Worm (Caenorhabditis elegans) whole organism, dauer: ENCODE data around the gene him-14.

ENCODE experiments used
- unc-62 ChIP-seq: sonication (generic microtip); optimal IDR thresholded peaks from 2 replicates; lab custom pipeline; 2017; ENCODE audit warnings: missing biosample characterization, missing genetic modification reagents, missing genetic modification characterization

Gene him-14

DNA sequence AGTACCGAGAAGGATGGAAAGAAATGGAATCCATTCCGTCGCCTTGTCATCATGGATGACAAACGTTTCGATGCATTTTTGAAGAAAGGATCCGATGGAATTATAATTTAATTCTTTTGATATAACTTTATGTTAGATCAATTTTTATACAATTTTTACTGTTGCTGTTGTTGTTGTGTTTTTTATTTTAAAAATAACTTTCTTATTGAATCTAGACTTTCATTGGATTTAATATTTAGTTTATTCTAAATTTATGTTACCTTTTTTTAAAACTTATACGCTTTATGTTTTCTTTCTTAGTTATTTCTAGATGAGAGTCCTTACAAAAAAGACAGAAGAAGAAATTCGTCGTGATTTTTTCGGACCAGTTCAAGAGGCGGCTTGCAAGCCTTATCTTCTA lies 14.8 kb downstream of the him-14 start, which contains the start of gene ZK1127.3:
Gene ZK1127.3, plus strand, starts transcription at position 301 of the 400 bp plus-strand sequence.
- TF ChIP-seq unc-62 (GFP tag; lab: Kevin White, UChicago): no peak

DNA sequence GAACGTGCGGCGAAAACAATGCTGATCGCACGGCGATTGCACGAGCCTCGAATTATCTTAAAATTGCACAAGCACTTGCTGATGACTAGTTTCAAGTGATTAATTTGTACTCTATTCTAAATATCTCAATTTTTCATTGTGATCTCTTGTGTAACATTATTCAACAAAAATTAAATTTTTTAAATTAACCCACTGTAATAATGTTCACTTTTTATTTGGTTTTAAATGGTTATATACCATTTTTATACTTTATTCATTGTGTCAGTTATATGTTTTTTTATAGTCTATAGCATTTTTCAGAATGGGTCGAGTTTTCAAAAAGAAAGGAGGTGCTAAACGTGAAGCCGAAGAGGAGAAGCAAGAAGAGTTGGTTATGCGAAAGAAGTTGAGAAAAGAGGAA lies 16.1 kb downstream of the him-14 start, which contains the start of gene ZK1127.4:
Gene ZK1127.4, plus strand, starts transcription at position 301 of the 400 bp plus-strand sequence.
- no peak for TF ChIP-seq unc-62 (GFP tag; lab: Kevin White, UChicago)

- no peak for TF ChIP-seq unc-62 (GFP tag; lab: Kevin White, UChicago)
Observed at ce11 chrII:7053001-7053400, 16.8 kb downstream of the him-14 start, which contains the start of gene ZK1127.13. Gene ZK1127.13 (plus strand): TSS chrII:7053301.

DNA sequence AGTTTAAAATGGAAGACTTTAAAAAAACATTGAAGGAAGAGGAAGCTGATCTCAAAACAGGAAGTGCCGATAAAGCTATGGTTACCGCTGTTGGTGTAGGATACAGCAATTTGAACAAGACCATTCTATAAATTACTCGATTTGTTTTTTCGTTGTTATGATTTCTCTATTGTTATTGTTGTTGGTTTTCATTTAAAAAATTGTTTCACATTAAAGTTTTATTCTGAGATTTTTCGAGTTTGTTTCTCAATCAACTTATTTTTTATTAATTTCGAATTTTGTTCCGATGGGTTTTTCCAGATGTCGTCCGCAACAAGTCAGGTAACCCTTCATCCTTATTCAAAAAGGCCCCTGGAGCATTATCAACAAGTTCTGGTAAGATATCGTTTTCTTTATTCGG lies 18.0 kb downstream of the him-14 start, which contains the start of gene ZK1127.12:
Gene ZK1127.12, plus strand, starts transcription at position 301 of the 400 bp plus-strand sequence.
- no peak for TF ChIP-seq unc-62 (GFP tag; lab: Kevin White, UChicago)

- TF ChIP-seq unc-62 (GFP tag; lab: Kevin White, UChicago): no peak
Observed at ce11 chrII:7050021-7050722, 19.6 kb downstream of the him-14 start, which contains the start of the genes tcer-1 and ZK1127.5. Gene tcer-1 (minus strand): TSS chrII:7050071. Gene ZK1127.5 (plus strand): TSS chrII:7050672.

- TF ChIP-seq unc-62 (GFP tag; lab: Kevin White, UChicago): no peak
Observed at ce11 chrII:7049470-7049869, 20.3 kb downstream of the him-14 start.

ce11 chrII:7037659-7038342 lies 32.0 kb downstream of the him-14 start, which contains the start of gene cin-4:
Gene cin-4 (plus strand): TSS chrII:7038292.
- TF ChIP-seq unc-62 (GFP tag; lab: Kevin White, UChicago): no peak

- TF ChIP-seq unc-62 (GFP tag; lab: Kevin White, UChicago): no peak
Observed at ce11 chrII:7031137-7031697, 38.5 kb downstream of the him-14 start.

DNA sequence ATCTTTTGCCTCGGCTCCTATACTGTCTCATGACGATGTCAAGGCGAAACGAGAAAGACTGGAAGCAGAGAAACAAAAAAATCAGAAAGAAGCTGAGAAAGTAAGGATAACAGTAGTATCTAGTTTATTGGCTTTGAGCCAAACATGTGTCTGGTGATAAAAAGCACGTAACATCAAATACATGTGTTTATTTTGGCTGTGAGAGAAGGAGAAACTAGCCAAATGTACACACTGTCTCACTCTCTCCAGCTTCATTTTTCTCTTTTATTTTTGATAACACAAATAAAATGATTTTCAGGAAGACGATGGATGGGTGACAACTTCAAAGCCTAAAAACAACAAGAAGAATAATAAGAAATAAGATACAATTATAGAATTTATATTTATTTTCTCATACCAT lies 40.2 kb downstream of the him-14 start:
- TF ChIP-seq unc-62 (GFP tag; lab: Kevin White, UChicago): no peak

- TF ChIP-seq unc-62 (GFP tag; lab: Kevin White, UChicago): no peak
Observed at ce11 chrII:7024897-7025852, 44.6 kb downstream of the him-14 start, which contains the start of gene znf-598. Gene znf-598 (plus strand): TSS chrII:7025802.

DNA sequence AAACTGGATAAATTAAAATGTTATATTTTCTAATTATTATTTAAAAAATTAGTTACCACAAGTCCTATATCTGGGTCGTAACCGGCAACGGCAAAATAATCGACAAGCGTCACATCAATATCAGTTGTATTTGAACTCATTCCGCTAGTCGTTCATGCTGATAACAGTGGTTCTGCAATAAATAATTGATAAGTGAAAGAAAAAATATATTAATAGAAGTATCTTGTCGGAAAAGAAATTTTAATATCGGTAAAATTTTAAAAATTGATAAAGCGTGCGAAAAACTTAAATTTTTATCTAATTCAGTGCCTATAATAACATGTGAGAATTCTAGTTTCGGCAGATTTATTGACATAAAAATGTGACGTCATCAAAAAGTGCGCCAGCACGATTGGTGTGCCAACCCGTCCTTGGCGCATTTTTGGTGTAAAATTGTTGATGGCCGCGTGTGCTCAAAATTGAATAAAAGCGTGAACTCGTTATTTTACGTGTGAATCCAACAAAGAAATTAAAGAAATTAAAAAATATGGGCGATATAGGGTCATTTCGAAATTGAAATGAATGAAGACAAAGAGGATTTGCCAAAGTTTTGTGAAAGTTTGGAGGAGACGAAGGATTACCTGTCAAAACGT lies 47.3 kb downstream of the him-14 start, which contains the start of the genes lst-6 and lst-5:
Gene lst-6, minus strand, starts transcription at position 140 of the 632 bp plus-strand sequence.
Gene lst-5, plus strand, starts transcription at position 544 of the 632 bp plus-strand sequence.
- TF ChIP-seq unc-62 (GFP tag; lab: Kevin White, UChicago): no peak
